Fruit fly (Drosophila melanogaster) whole organism, pupa: ENCODE data around the gene CG13614.

Experiments used
- D1 ChIP-seq: fragments of 200-800 bp; sonication (Bioruptor generic); optimal IDR thresholded peaks from 2 replicates; lab custom pipeline; 2018; ENCODE audit warnings: missing biosample characterization, mild to moderate bottlenecking, missing genetic modification characterization, moderate library complexity
- gl ChIP-seq: fragments of 200-800 bp; sonication (Bioruptor generic); optimal IDR thresholded peaks from 2 replicates; lab custom pipeline; 2018; ENCODE audit warnings: missing biosample characterization, mild to moderate bottlenecking, missing genetic modification characterization

dm6 chr3R:24369268-24369667, at the start of gene CG13614:
- TF ChIP-seq gl (no peak), D1 (tag; lab: Kevin White, UChicago) (no peak)
